Fruit fly (Drosophila melanogaster) whole organism, embryonic: ENCODE results near the gene CG10035.

Experiments used
- Aef1 ChIP-seq: fragments of 200-800 bp; sonication (Bioruptor generic); IDR thresholded peaks from 3 replicates; pipeline ENCODE4 v1.3.6; 2022; ENCODE audit warnings: missing biosample characterization, missing genetic modification characterization
- CG12391 ChIP-seq: fragments of 200-800 bp; sonication (Bioruptor generic); optimal IDR thresholded peaks from 3 replicates; lab custom pipeline; 2018; ENCODE audit warnings: missing biosample characterization, mild to moderate bottlenecking, missing genetic modification characterization, moderate library complexity
- CG12659 ChIP-seq: fragments of 200-800 bp; sonication (Bioruptor generic); optimal IDR thresholded peaks from 3 replicates; lab custom pipeline; 2017; ENCODE audit warnings: mild to moderate bottlenecking, missing biosample characterization, missing genetic modification reagents, missing genetic modification characterization
- CG13424 ChIP-seq: fragments of 200-800 bp; sonication (Bioruptor generic); optimal IDR thresholded peaks from 2 replicates; lab custom pipeline; 2019; ENCODE audit warnings: missing biosample characterization, mild to moderate bottlenecking, missing genetic modification characterization, moderate library complexity
- CG14860 ChIP-seq: fragments of 200-800 bp; sonication (Bioruptor generic); IDR thresholded peaks from 3 replicates; pipeline ENCODE4 v1.3.6; 2022; ENCODE audit warnings: missing biosample characterization, missing genetic modification characterization; ENCODE audit not compliant: partially characterized antibody
- CG14965 ChIP-seq: fragments of 200-800 bp; sonication (Bioruptor generic); optimal IDR thresholded peaks from 2 replicates; lab custom pipeline; 2016; ENCODE audit warnings: missing biosample characterization, missing genetic modification characterization, borderline replicate concordance
- CG2116 ChIP-seq: fragments of 200-800 bp; sonication (Bioruptor generic); optimal IDR thresholded peaks from 3 replicates; lab custom pipeline; 2018; ENCODE audit warnings: missing biosample characterization, mild to moderate bottlenecking, missing genetic modification characterization
- CG2202 ChIP-seq: fragments of 200-800 bp; sonication (Bioruptor generic); optimal IDR thresholded peaks from 2 replicates; lab custom pipeline; 2018; ENCODE audit warnings: missing biosample characterization, mild to moderate bottlenecking, missing genetic modification characterization
- CG3065 ChIP-seq: fragments of 200-800 bp; sonication (Bioruptor generic); optimal IDR thresholded peaks from 2 replicates; lab custom pipeline; 2016; ENCODE audit warnings: missing biosample characterization, missing genetic modification characterization
- CG3847 ChIP-seq: fragments of 200-800 bp; sonication (Bioruptor generic); IDR thresholded peaks from 2 replicates; pipeline ENCODE4 v1.3.6; 2022; ENCODE audit warnings: missing biosample characterization, missing genetic modification characterization
- CG4424 ChIP-seq: fragments of 200-800 bp; sonication (Bioruptor generic); optimal IDR thresholded peaks from 3 replicates; lab custom pipeline; 2016; ENCODE audit warnings: missing biosample characterization, missing genetic modification characterization
- CG6175 ChIP-seq: fragments of 200-800 bp; sonication (Bioruptor generic); IDR thresholded peaks from 3 replicates; pipeline ENCODE4 v1.3.6; 2022; ENCODE audit warnings: missing biosample characterization, missing genetic modification characterization
- CG6765 ChIP-seq: fragments of 200-800 bp; sonication (Bioruptor generic); optimal IDR thresholded peaks from 3 replicates; lab custom pipeline; 2017; ENCODE audit warnings: missing biosample characterization, mild to moderate bottlenecking, missing genetic modification characterization
- CTCF ChIP-seq: fragments of 200-800 bp; sonication (Bioruptor generic); optimal IDR thresholded peaks from 2 replicates; lab custom pipeline; 2017; ENCODE audit warnings: missing biosample characterization, mild to moderate bottlenecking, missing genetic modification characterization, moderate library complexity
- Doc2 ChIP-seq: fragments of 200-800 bp; sonication (Bioruptor generic); IDR thresholded peaks from 2 replicates; pipeline ENCODE4 v1.3.6; 2022; ENCODE audit warnings: missing biosample characterization, missing genetic modification characterization
- Doc3 ChIP-seq: fragments of 200-800 bp; sonication (Bioruptor generic); IDR thresholded peaks from 3 replicates; pipeline ENCODE4 v1.3.6; 2022; ENCODE audit warnings: missing biosample characterization, missing genetic modification characterization; ENCODE audit not compliant: partially characterized antibody
- E2f2 ChIP-seq: fragments of 200-800 bp; sonication (Bioruptor generic); IDR thresholded peaks from 2 replicates; pipeline ENCODE4 v1.3.6; 2022; ENCODE audit warnings: missing biosample characterization, missing genetic modification characterization
- Ets65A ChIP-seq: fragments of 200-800 bp; sonication (Bioruptor generic); peaks from one replicate; lab custom pipeline; 2016; ENCODE audit warnings: missing biosample characterization, missing genetic modification characterization
- Gsc ChIP-seq: fragments of 200-800 bp; sonication (Bioruptor generic); IDR thresholded peaks from 2 replicates; pipeline ENCODE4 v1.3.6; 2022; ENCODE audit warnings: missing biosample characterization, missing genetic modification characterization
- H15 ChIP-seq: fragments of 200-800 bp; sonication (Bioruptor generic); IDR thresholded peaks from 3 replicates; pipeline ENCODE4 v1.3.6; 2022; ENCODE audit warnings: missing biosample characterization, missing genetic modification characterization
- HHEX ChIP-seq: fragments of 200-800 bp; sonication (Bioruptor generic); optimal IDR thresholded peaks from 3 replicates; lab custom pipeline; 2017; ENCODE audit warnings: missing biosample characterization, mild to moderate bottlenecking, missing genetic modification characterization, missing genetic modification reagents
- Hey ChIP-seq: fragments of 200-800 bp; sonication (Bioruptor generic); optimal IDR thresholded peaks from 3 replicates; lab custom pipeline; 2018; ENCODE audit warnings: missing biosample characterization, mild to moderate bottlenecking, missing genetic modification characterization
- NC2α ChIP-seq: fragments of 200-800 bp; sonication (Bioruptor generic); optimal IDR thresholded peaks from 2 replicates; lab custom pipeline; 2016; ENCODE audit warnings: missing biosample characterization, missing genetic modification characterization
- NFAT ChIP-seq: fragments of 200-800 bp; sonication (Bioruptor generic); IDR thresholded peaks from 2 replicates; pipeline ENCODE4 v1.3.6; 2022; ENCODE audit warnings: missing biosample characterization, missing genetic modification characterization
- Rfx ChIP-seq: fragments of 200-800 bp; sonication (Bioruptor generic); IDR thresholded peaks from 2 replicates; pipeline ENCODE4 v1.3.6; 2022; ENCODE audit warnings: missing biosample characterization, missing genetic modification characterization
- Sin3A ChIP-seq: fragments of >200 bp; optimal IDR thresholded peaks from 2 replicates; lab custom pipeline; 2018
- Sry-δ ChIP-seq: fragments of 200-800 bp; sonication (Bioruptor generic); optimal IDR thresholded peaks from 2 replicates; lab custom pipeline; 2016; ENCODE audit warnings: missing biosample characterization, missing genetic modification characterization
- Xbp1 ChIP-seq: fragments of 200-800 bp; sonication (Bioruptor generic); optimal IDR thresholded peaks from 3 replicates; lab custom pipeline; 2016; ENCODE audit warnings: missing biosample characterization, mild to moderate bottlenecking, missing genetic modification characterization
- al ChIP-seq: fragments of 200-800 bp; sonication (Bioruptor generic); IDR thresholded peaks from 2 replicates; pipeline ENCODE4 v1.3.6; 2022; ENCODE audit warnings: missing biosample characterization, missing genetic modification characterization
- bbx ChIP-seq: fragments of 200-800 bp; sonication (Bioruptor generic); IDR thresholded peaks from 2 replicates; pipeline ENCODE4 v1.3.6; 2022; ENCODE audit warnings: missing biosample characterization, missing genetic modification characterization; ENCODE audit not compliant: partially characterized antibody
- bcd ChIP-seq: fragments of 200-800 bp; sonication (Bioruptor generic); optimal IDR thresholded peaks from 2 replicates; lab custom pipeline; 2017; ENCODE audit warnings: missing biosample characterization, mild to moderate bottlenecking, missing genetic modification characterization
- en ChIP-seq: fragments of 200-800 bp; sonication (Bioruptor generic); optimal IDR thresholded peaks from 2 replicates; lab custom pipeline; 2016; ENCODE audit warnings: missing biosample characterization, missing genetic modification characterization
- fd96Cb ChIP-seq: fragments of 200-800 bp; sonication (Bioruptor generic); optimal IDR thresholded peaks from 2 replicates; lab custom pipeline; 2018; ENCODE audit warnings: missing biosample characterization, mild to moderate bottlenecking, missing genetic modification characterization, moderate library complexity
- hth ChIP-seq: fragments of >200 bp; optimal IDR thresholded peaks from 2 replicates; lab custom pipeline; 2017; ENCODE audit warnings: inconsistent platforms
- jigr1 ChIP-seq: fragments of 200-800 bp; sonication (Bioruptor generic); IDR thresholded peaks from 3 replicates; pipeline ENCODE4 v1.3.6; 2022; ENCODE audit warnings: missing biosample characterization, missing genetic modification characterization
- jing ChIP-seq: fragments of 200-800 bp; sonication (Bioruptor generic); optimal IDR thresholded peaks from 2 replicates; lab custom pipeline; 2018; ENCODE audit warnings: missing biosample characterization, mild to moderate bottlenecking, missing genetic modification characterization
- lola ChIP-seq, 3 experiments: fragments of >200 bp in 2 of 3; fragments of 200-800 bp in 1 of 3; sonication (Bioruptor generic) in 1 of 3; optimal IDR thresholded peaks; 2 replicates each; lab custom pipeline; 2017 to 2019; ENCODE audit warnings: missing biosample characterization in 3 of 3, missing genetic modification characterization in 3 of 3, mild to moderate bottlenecking in 1 of 3, moderate library complexity in 1 of 3
- maf-S ChIP-seq: fragments of 200-800 bp; sonication (Bioruptor generic); optimal IDR thresholded peaks from 2 replicates; lab custom pipeline; 2016; ENCODE audit warnings: missing biosample characterization, missing genetic modification characterization
- odd ChIP-seq: fragments of 200-800 bp; sonication (Bioruptor generic); optimal IDR thresholded peaks from 2 replicates; lab custom pipeline; 2017; ENCODE audit warnings: missing biosample characterization, mild to moderate bottlenecking, missing genetic modification characterization
- pb ChIP-seq: fragments of 200-800 bp; sonication (Bioruptor generic); optimal IDR thresholded peaks from 3 replicates; lab custom pipeline; 2016; ENCODE audit warnings: missing biosample characterization, missing genetic modification characterization
- pita ChIP-seq: fragments of 200-800 bp; sonication (Bioruptor generic); optimal IDR thresholded peaks from 2 replicates; lab custom pipeline; 2017; ENCODE audit warnings: missing biosample characterization, mild to moderate bottlenecking, missing genetic modification characterization
- prd ChIP-seq, 3 experiments: fragments of >200 bp in 2 of 3; fragments of 200-800 bp in 1 of 3; sonication (Bioruptor generic) in 1 of 3; optimal IDR thresholded peaks in 2 of 3; IDR thresholded peaks in 1 of 3; 2 replicates in 2 of 3; 3 replicates in 1 of 3; pipeline versions ENCODE4 v1.3.6 to Lab custom; 2017 to 2022; ENCODE audit warnings: missing biosample characterization in 1 of 3, missing genetic modification characterization in 1 of 3
- psq ChIP-seq: fragments of 200-800 bp; sonication (Bioruptor generic); optimal IDR thresholded peaks from 2 replicates; lab custom pipeline; 2017; ENCODE audit warnings: missing biosample characterization, missing genetic modification characterization
- schlank ChIP-seq: fragments of 200-800 bp; sonication (Bioruptor generic); optimal IDR thresholded peaks from 2 replicates; lab custom pipeline; 2018; ENCODE audit warnings: missing biosample characterization, mild to moderate bottlenecking, missing genetic modification characterization
- sd ChIP-seq: fragments of 200-800 bp; sonication (Bioruptor generic); optimal IDR thresholded peaks from 3 replicates; lab custom pipeline; 2018; ENCODE audit warnings: missing biosample characterization, mild to moderate bottlenecking, missing genetic modification characterization, moderate library complexity
- sima ChIP-seq: fragments of 200-800 bp; sonication (Bioruptor generic); optimal IDR thresholded peaks from 2 replicates; lab custom pipeline; 2016; ENCODE audit warnings: missing biosample characterization, missing genetic modification characterization
- sr ChIP-seq: fragments of 200-800 bp; sonication (Bioruptor generic); IDR thresholded peaks from 3 replicates; pipeline ENCODE4 v1.3.6; 2022; ENCODE audit warnings: missing biosample characterization, missing genetic modification characterization
- tio ChIP-seq: fragments of 200-800 bp; sonication (Bioruptor generic); optimal IDR thresholded peaks from 2 replicates; lab custom pipeline; 2017; ENCODE audit warnings: missing biosample characterization, missing genetic modification characterization, inconsistent platforms
- zen2 ChIP-seq: fragments of 200-800 bp; sonication (Bioruptor generic); IDR thresholded peaks from 3 replicates; pipeline ENCODE4 v1.3.6; 2022; ENCODE audit warnings: missing biosample characterization, missing genetic modification characterization; ENCODE audit not compliant: partially characterized antibody

Gene CG10035

DNA sequence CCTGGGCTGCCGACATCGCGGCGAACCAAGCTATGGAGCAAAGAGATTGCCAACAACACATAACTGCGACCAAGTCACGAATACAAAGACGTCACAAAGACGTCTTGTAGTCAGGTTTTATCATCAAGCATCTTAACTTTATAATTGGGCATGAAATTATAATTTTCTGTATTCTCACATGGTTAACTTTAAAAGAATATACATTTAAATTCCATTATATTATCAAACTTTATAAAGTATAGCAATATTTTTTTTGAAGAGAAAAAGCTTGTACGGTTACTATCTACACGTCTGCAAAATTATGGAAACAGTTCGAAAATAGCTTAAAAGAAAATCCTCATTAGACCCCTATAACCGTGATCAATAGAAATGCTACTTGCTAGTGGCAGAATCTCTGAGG lies 30.5 kb downstream of the CG10035 start, which contains the start of gene CG10041:
TSS of gene CG10041 (minus strand) at position 101 of the 400 bp plus-strand sequence.
- no peak for TF ChIP-seq al (GFP tag; lab: Robert Waterston, UW)
- TF ChIP-seq CG3847 (GFP tag; lab: Robert Waterston, UW), result no peak
- no peak for TF ChIP-seq tio (GFP tag; lab: Kevin White, UChicago)
- TF ChIP-seq bcd (GFP tag; lab: Kevin White, UChicago), result no peak
- TF ChIP-seq CG13424 (tag; lab: Kevin White, UChicago), result no peak
- TF ChIP-seq, all 482 proteins: peak for 0

DNA sequence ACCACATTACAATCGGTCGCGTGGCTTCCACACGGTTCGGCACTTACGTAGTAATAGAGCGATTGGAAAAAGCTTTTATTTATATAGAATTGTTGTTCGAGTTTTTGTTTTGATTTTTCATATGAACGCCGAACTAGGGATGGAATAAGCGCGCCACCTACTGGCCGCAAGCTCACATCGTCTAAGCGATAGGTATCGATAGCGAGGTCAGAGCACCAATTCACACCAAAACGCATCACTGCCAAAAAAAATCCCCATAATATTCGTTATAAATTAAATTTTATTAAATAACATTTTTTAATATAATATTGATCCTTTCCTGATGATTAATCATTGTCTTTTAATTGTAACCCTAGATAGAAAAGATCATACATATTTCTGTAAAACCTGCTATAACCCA lies 32.0 kb downstream of the CG10035 start, which contains the start of gene CG10038:
TSS of gene CG10038 (minus strand) at position 148 of the 400 bp plus-strand sequence.
- peak; percentile 95 for TF ChIP-seq Sry-δ (GFP tag; lab: Kevin White, UChicago)
- no peak for TF ChIP-seq en (GFP tag; lab: Kevin White, UChicago)
- no peak for TF ChIP-seq jing (GFP tag; lab: Kevin White, UChicago)
- TF ChIP-seq CG6175 (GFP tag; lab: Robert Waterston, UW), result no peak
- TF ChIP-seq odd, result no peak
- no peak for TF ChIP-seq fd96Cb (tag; lab: Kevin White, UChicago)
- TF ChIP-seq Gsc, result no peak
- TF ChIP-seq Ets65A, result peak; percentile 93
- peak; percentile 96 for TF ChIP-seq CTCF
- TF ChIP-seq CG2116 (GFP tag; lab: Kevin White, UChicago), result peak; percentile 96
- no peak for TF ChIP-seq lola (GFP tag; optimal IDR thresholded peaks at IDR 0.05; lab: Kevin White, UChicago)
- TF ChIP-seq Xbp1, result peak; percentile 62
- TF ChIP-seq psq (GFP tag; lab: Kevin White, UChicago), result no peak
- no peak for TF ChIP-seq CG3065 (GFP tag; lab: Kevin White, UChicago)
- TF ChIP-seq maf-S (GFP tag; lab: Kevin White, UChicago), result peak; percentile 6
- no peak for TF ChIP-seq Doc2
- TF ChIP-seq Doc3 (GFP tag; lab: Robert Waterston, UW), result peak; percentile 91
- peak; percentile 30 for TF ChIP-seq Sin3A
- TF ChIP-seq pita, result no peak
- TF ChIP-seq prd (optimal IDR thresholded peaks at IDR 0.05; lab: Kevin White, UChicago), result no peak
- TF ChIP-seq prd (GFP tag; IDR thresholded peaks at IDR 0.05; lab: Robert Waterston, UW), result no peak; the same call in 2 of the 3 replicates
- TF ChIP-seq HHEX (GFP tag; lab: Kevin White, UChicago), result no peak
- TF ChIP-seq jigr1 (GFP tag; lab: Robert Waterston, UW), result 0 out of 3 replicates have a peak, but pooled peaks have one; percentile 9
- peak; percentile 31; the same call in 1 of the 3 replicates for TF ChIP-seq Aef1 (GFP tag; lab: Robert Waterston, UW)
- no peak for TF ChIP-seq sd
- no peak for TF ChIP-seq Hey (tag; lab: Kevin White, UChicago)
- peak; percentile 62 for TF ChIP-seq CG12659 (GFP tag; lab: Kevin White, UChicago)
- TF ChIP-seq bbx, result peak; percentile 95
- peak; percentile 79; the same call in 2 of the 3 replicates for TF ChIP-seq zen2 (GFP tag; lab: Robert Waterston, UW)
- TF ChIP-seq sr (GFP tag; lab: Robert Waterston, UW), result no peak
- TF ChIP-seq hth (lab: Kevin White, UChicago), result no peak
- TF ChIP-seq H15, result peak; percentile 42; the same call in 1 of the 3 replicates
- no peak for TF ChIP-seq pb (GFP tag; lab: Kevin White, UChicago)
- peak; percentile 36 for TF ChIP-seq CG4424 (GFP tag; lab: Kevin White, UChicago)
- TF ChIP-seq Rfx (GFP tag; lab: Robert Waterston, UW), result peak; percentile 84
- no peak for TF ChIP-seq CG14965 (GFP tag; lab: Kevin White, UChicago)
- peak; percentile 80 for TF ChIP-seq CG14860
- TF ChIP-seq CG12391 (tag; lab: Kevin White, UChicago), result peak; percentile 46
- TF ChIP-seq E2f2 (GFP tag; lab: Robert Waterston, UW), result peak; percentile 71
- TF ChIP-seq NC2α (GFP tag; lab: Kevin White, UChicago), result no peak
- TF ChIP-seq CG6765 (GFP tag; lab: Kevin White, UChicago), result no peak
- TF ChIP-seq CG13424 (tag; lab: Kevin White, UChicago), result peak; percentile 41
- no peak; the same call in 1 of the 2 replicates for TF ChIP-seq NFAT (GFP tag; lab: Robert Waterston, UW)
- no peak for TF ChIP-seq CG2202 (tag; lab: Kevin White, UChicago)
- no peak for TF ChIP-seq schlank (tag; lab: Kevin White, UChicago)
- TF ChIP-seq sima (GFP tag; lab: Kevin White, UChicago), result no peak
